Worm (Caenorhabditis elegans): ENCODE results near the gene srg-47.

The srg-47 gene

DNA sequence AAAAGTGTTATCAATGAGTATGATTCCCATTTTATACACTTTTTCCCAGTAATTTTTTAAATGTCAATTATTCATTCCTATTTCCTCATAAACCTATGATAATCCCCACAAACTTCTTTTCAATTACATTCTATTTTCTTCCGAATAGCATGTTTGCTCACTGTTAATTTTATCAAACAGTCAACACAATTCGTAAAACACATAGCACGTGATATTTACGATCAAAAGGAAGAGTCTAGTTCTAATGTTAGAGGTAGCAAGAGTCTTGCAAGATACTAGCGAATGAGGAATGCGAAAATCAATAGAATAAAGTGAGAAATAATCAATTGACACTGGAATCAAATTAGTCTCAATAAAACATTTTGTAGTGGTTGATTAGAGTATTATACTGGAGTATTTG is 16.7 kb downstream of the srg-47 start:
- no peak for TF ChIP-seq cog-1 (tag; optimal IDR thresholded peaks at IDR 0.05)
- no peak for TF ChIP-seq ztf-29 (GFP tag; IDR thresholded peaks at IDR 0.05)
- TF ChIP-seq flt-1 (GFP tag; IDR thresholded peaks at IDR 0.05): no peak
- no peak for TF ChIP-seq T22C8.4 (GFP tag; IDR thresholded peaks at IDR 0.05)
- TF ChIP-seq ztf-23 (GFP tag; IDR thresholded peaks at IDR 0.05): no peak
- no peak for TF ChIP-seq ref-1 (GFP tag; conservative IDR thresholded peaks at IDR 0.05)
- TF ChIP-seq med-1 (GFP tag; optimal IDR thresholded peaks at IDR 0.05; ENCODE audit: insufficient read depth): no peak
- no peak for TF ChIP-seq tab-1 (GFP tag; IDR thresholded peaks at IDR 0.05)
- no peak for TF ChIP-seq klf-2 (GFP tag; conservative IDR thresholded peaks at IDR 0.05)

DNA sequence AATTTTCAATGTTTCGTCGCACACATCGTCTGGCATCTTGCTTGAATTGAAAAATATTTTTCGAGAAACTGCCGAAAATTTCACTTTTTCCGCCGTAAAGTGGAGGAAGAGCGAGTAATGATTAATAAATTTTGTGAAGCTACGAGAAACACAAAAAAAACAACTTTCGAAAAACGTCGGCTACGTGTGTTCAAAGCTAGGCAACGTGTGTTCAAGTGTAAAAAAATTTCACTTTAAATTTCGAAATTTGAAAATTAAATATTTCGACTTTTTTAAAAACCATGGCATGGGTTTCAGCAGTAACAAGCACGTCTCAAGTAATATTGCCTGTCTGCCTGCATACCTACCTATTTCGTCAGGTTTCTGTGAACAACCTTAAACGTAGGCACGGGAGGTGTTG is 19.8 kb downstream of the srg-47 start, which contains the start of gene tag-191:
TSS of gene tag-191 (minus strand) at position 101 of the 400 bp plus-strand sequence.
- TF ChIP-seq ref-1 (GFP tag; conservative IDR thresholded peaks at IDR 0.05) (no peak), tab-1 (GFP tag; IDR thresholded peaks at IDR 0.05) (no peak)

DNA sequence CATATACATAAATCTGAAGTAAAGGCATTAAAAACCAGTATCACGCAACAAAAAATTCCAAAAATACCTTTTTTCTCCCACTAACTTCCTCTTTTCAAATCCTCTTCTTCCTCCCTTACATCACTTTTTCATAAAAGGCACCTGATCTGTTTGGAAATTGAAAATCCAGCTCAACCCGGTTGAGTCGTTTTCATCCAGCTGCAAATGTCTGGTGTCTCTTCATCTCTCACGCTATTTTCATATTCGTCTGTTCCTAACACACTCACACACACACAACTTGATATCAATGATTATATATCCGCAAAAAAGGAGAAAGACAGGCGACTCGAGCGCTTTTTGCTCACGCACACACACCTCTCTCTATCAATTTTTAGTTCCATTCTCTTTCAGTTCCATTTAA is 23.7 kb downstream of the srg-47 start:
- TF ChIP-seq ref-1 (GFP tag; conservative IDR thresholded peaks at IDR 0.05): no peak
- TF ChIP-seq klf-2 (GFP tag; conservative IDR thresholded peaks at IDR 0.05): no peak
- no peak for TF ChIP-seq med-1 (GFP tag; optimal IDR thresholded peaks at IDR 0.05; ENCODE audit: insufficient read depth)
- TF ChIP-seq cog-1 (tag; optimal IDR thresholded peaks at IDR 0.05): no peak
- no peak for TF ChIP-seq ztf-23 (GFP tag; IDR thresholded peaks at IDR 0.05)
- no peak for TF ChIP-seq T22C8.4 (GFP tag; IDR thresholded peaks at IDR 0.05)
- no peak for TF ChIP-seq ztf-29 (GFP tag; IDR thresholded peaks at IDR 0.05)
- TF ChIP-seq tab-1 (GFP tag; IDR thresholded peaks at IDR 0.05): no peak
- TF ChIP-seq flt-1 (GFP tag; IDR thresholded peaks at IDR 0.05): no peak

DNA sequence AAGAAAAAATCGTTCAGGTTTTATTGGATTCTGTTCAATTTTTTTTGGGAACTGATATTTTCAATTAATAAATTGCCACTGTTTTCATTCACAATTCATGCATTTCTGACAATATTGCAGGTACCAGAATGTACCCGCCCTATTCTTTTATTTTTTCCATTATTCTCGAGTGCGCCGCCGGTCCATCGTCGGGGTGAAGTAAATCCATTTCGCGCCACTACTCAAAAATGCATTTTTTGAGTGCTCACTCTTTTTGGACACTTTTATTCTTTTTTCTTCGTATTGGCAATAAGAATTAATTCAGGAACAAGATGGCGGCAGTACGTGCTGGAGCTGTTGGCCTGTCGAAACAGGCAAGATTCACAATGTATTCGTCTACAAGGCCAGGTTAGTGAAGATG is 25.3 kb downstream of the srg-47 start, which contains the start of gene kcnl-4:
TSS of gene kcnl-4 (plus strand) at position 301 of the 400 bp plus-strand sequence.
- TF ChIP-seq ref-1 (GFP tag; conservative IDR thresholded peaks at IDR 0.05) (no peak), ztf-29 (GFP tag; IDR thresholded peaks at IDR 0.05) (no peak), T22C8.4 (GFP tag; IDR thresholded peaks at IDR 0.05) (no peak)

DNA sequence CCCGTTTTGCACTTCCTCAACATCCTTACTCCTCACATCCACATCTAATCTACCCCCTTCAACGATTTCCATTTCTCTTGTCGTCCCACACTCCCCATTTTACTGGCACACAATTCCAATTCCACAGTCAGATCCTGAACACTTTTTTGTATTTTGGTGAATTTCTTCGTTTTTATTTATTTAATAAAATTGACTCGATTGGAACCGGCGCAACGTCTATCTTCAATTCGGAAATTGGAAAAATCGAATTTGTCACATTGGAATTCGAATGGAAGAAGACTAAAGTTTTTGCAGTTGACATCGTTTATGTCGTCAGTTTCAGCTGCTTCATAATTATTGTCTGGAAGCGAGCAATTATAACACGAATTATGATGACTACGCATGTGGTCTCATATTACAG is 28.9 kb downstream of the srg-47 start:
- TF ChIP-seq klf-2 (GFP tag; conservative IDR thresholded peaks at IDR 0.05): no peak
- no peak for TF ChIP-seq ztf-29 (GFP tag; IDR thresholded peaks at IDR 0.05)
- TF ChIP-seq ztf-23 (GFP tag; IDR thresholded peaks at IDR 0.05): no peak
- no peak for TF ChIP-seq ref-1 (GFP tag; conservative IDR thresholded peaks at IDR 0.05)
- TF ChIP-seq tab-1 (GFP tag; IDR thresholded peaks at IDR 0.05): no peak
- no peak for TF ChIP-seq flt-1 (GFP tag; IDR thresholded peaks at IDR 0.05)
- TF ChIP-seq cog-1 (tag; optimal IDR thresholded peaks at IDR 0.05): no peak
- TF ChIP-seq T22C8.4 (GFP tag; IDR thresholded peaks at IDR 0.05): no peak

DNA sequence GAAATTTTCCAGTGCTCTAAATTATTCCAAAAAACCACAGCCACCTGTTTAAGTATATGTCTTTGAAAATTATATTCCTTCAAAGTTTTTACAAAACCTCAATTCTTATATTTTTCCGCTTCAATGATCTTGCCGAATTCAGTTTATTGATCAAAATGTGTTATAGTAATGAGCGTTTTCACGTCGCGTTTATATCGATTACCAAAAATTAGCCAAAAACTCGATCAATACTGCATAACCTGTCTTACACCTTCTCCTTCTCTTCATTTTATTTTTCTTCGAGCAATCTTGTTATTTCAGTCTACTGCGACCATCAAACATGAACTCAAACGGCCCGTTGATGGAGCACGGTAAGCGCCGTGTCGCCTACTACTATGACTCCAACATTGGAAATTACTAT is 31.0 kb downstream of the srg-47 start, which contains the start of gene hda-1:
TSS of gene hda-1 (plus strand) at position 301 of the 400 bp plus-strand sequence.
- no peak for TF ChIP-seq tab-1 (GFP tag; IDR thresholded peaks at IDR 0.05)
- TF ChIP-seq cog-1 (tag; optimal IDR thresholded peaks at IDR 0.05): no peak
- no peak for TF ChIP-seq T22C8.4 (GFP tag; IDR thresholded peaks at IDR 0.05)
- no peak for TF ChIP-seq med-1 (GFP tag; optimal IDR thresholded peaks at IDR 0.05; ENCODE audit: insufficient read depth)
- TF ChIP-seq ztf-29 (GFP tag; IDR thresholded peaks at IDR 0.05): no peak
- no peak for TF ChIP-seq klf-2 (GFP tag; conservative IDR thresholded peaks at IDR 0.05)
- TF ChIP-seq flt-1 (GFP tag; IDR thresholded peaks at IDR 0.05): no peak
- TF ChIP-seq ztf-23 (GFP tag; IDR thresholded peaks at IDR 0.05): no peak
- TF ChIP-seq ref-1 (GFP tag; conservative IDR thresholded peaks at IDR 0.05): no peak

DNA sequence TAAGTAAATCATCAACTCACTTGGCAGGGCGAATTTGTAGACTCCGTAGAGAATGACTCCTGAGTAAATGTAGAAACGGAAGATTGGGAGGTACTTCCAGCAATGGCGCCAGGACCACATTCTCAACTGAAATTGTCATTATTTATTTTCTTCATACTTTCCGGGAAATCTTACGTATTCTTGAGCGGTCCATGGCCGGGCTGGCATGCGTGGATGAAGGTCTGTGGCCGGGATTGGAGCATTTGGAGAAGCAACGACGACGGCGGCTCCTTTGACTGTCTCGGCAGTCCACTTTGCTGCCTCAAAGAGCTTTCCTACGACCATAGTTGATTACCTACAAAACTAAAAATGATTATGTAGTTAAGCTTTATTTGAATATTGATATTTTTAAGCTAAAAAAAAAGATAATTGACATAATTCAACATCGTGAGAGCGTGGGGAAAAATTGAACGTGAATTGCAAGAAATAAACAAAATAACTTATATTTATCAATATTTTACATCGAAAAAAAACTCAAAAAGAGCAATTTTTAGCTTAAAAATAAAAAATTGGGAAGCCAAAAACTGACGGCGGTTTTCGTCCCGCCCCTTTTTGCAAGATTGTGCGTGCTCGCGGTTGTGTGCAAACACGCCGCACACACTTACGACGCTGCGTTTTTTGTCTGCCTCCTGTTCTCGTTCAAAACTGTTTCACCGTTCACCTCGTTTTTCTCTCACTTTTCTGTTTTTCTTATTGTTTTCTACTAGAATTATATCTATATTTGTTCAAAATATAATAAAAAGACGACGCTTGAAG is 32.1 kb downstream of the srg-47 start, which contains the start of gene ril-1:
TSS of gene ril-1 (minus strand) at position 342 of the 795 bp plus-strand sequence.
- TF ChIP-seq ztf-23 (GFP tag; IDR thresholded peaks at IDR 0.05) (peak; percentile 65), tab-1 (GFP tag; IDR thresholded peaks at IDR 0.05) (0 out of 2 replicates have a peak, but pooled peaks have one; percentile 16), ref-1 (GFP tag; conservative IDR thresholded peaks at IDR 0.05) (no peak), med-1 (GFP tag; optimal IDR thresholded peaks at IDR 0.05; ENCODE audit: insufficient read depth) (peak; percentile 63)

DNA sequence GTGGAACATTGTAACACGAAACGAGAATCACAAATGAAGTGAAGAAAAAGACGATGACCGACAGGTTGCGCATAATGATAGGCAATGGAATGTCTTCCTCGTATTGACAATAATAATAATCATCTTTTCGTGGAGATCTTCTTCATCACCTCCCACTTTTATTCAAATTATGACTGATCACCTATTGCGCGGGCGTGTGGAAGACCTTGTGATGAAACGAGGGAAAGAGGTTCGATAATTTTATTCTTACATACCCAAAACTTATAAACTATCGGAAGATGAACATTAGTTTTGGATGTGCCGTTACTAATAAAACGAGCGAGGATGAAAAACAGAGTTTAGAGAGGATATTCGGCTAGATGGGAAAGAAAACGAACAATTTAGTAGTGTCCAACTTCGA is 33.0 kb downstream of the srg-47 start, which contains the start of gene C53A5.2:
TSS of gene C53A5.2 (minus strand) at position 101 of the 400 bp plus-strand sequence.
- no peak for TF ChIP-seq flt-1 (GFP tag; IDR thresholded peaks at IDR 0.05)
- TF ChIP-seq med-1 (GFP tag; optimal IDR thresholded peaks at IDR 0.05; ENCODE audit: insufficient read depth): no peak
- TF ChIP-seq klf-2 (GFP tag; conservative IDR thresholded peaks at IDR 0.05): no peak
- TF ChIP-seq ztf-23 (GFP tag; IDR thresholded peaks at IDR 0.05): no peak
- TF ChIP-seq ref-1 (GFP tag; conservative IDR thresholded peaks at IDR 0.05): no peak
- TF ChIP-seq cog-1 (tag; optimal IDR thresholded peaks at IDR 0.05): no peak
- TF ChIP-seq tab-1 (GFP tag; IDR thresholded peaks at IDR 0.05): no peak
- no peak for TF ChIP-seq ztf-29 (GFP tag; IDR thresholded peaks at IDR 0.05)
- no peak for TF ChIP-seq T22C8.4 (GFP tag; IDR thresholded peaks at IDR 0.05)

DNA sequence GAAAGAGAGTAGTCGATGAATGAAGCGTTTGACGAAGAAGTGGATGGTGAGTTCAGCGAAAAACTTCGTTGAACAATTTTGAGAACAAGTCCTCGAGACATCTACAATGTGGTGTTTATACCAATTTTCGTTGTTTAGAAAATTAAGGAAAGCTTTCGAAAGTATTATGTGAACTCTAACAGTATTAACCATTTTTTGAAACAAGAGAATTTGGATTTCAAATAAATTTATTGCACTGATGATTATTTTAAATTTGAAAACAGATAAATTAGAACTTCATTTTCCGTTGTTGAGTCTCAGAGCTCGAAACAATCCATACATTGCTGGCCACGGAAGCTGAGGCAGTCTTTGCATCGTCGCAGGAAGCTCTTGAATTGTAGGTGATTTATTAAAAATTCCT is 33.6 kb downstream of the srg-47 start, which contains the start of gene C53A5.16:
TSS of gene C53A5.16 (minus strand) at position 101 of the 400 bp plus-strand sequence.
- no peak for TF ChIP-seq ztf-23 (GFP tag; IDR thresholded peaks at IDR 0.05)
- no peak for TF ChIP-seq med-1 (GFP tag; optimal IDR thresholded peaks at IDR 0.05; ENCODE audit: insufficient read depth)
- no peak for TF ChIP-seq flt-1 (GFP tag; IDR thresholded peaks at IDR 0.05)
- TF ChIP-seq ref-1 (GFP tag; conservative IDR thresholded peaks at IDR 0.05): no peak
- TF ChIP-seq klf-2 (GFP tag; conservative IDR thresholded peaks at IDR 0.05): no peak
- no peak for TF ChIP-seq ztf-29 (GFP tag; IDR thresholded peaks at IDR 0.05)
- no peak for TF ChIP-seq cog-1 (tag; optimal IDR thresholded peaks at IDR 0.05)
- TF ChIP-seq tab-1 (GFP tag; IDR thresholded peaks at IDR 0.05): no peak
- TF ChIP-seq T22C8.4 (GFP tag; IDR thresholded peaks at IDR 0.05): no peak

DNA sequence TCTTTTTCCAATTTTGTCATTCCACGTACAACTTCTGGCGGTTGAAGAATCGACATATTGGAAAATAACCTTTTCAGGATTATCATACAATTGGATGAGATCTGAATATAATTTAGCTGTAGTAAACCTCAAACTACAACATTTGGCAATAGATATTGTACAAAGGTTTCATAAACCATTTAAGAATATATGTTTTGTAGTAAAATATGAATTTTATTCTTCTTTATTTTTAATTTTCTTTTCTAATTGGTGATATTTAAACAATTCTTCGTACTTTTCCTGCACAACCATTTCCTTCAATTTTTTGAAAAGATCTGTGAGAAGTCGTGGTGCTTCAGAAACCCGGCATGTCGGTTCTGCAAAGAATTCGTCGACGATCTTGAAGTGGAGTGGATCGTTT is 35.1 kb downstream of the srg-47 start, which contains the start of gene C53A5.17:
TSS of gene C53A5.17 (minus strand) at position 101 of the 400 bp plus-strand sequence.
- TF ChIP-seq ref-1 (GFP tag; conservative IDR thresholded peaks at IDR 0.05): no peak
- TF ChIP-seq tab-1 (GFP tag; IDR thresholded peaks at IDR 0.05): no peak
- TF ChIP-seq ztf-23 (GFP tag; IDR thresholded peaks at IDR 0.05): no peak
- TF ChIP-seq T22C8.4 (GFP tag; IDR thresholded peaks at IDR 0.05): no peak
- TF ChIP-seq ztf-29 (GFP tag; IDR thresholded peaks at IDR 0.05): no peak
- no peak for TF ChIP-seq med-1 (GFP tag; optimal IDR thresholded peaks at IDR 0.05; ENCODE audit: insufficient read depth)
- TF ChIP-seq klf-2 (GFP tag; conservative IDR thresholded peaks at IDR 0.05): no peak
- no peak for TF ChIP-seq cog-1 (tag; optimal IDR thresholded peaks at IDR 0.05)
- no peak for TF ChIP-seq flt-1 (GFP tag; IDR thresholded peaks at IDR 0.05)
